Worm (Caenorhabditis elegans): Measurements from ENCODE around the gene B0524.3.

B0524.3 gene

DNA sequence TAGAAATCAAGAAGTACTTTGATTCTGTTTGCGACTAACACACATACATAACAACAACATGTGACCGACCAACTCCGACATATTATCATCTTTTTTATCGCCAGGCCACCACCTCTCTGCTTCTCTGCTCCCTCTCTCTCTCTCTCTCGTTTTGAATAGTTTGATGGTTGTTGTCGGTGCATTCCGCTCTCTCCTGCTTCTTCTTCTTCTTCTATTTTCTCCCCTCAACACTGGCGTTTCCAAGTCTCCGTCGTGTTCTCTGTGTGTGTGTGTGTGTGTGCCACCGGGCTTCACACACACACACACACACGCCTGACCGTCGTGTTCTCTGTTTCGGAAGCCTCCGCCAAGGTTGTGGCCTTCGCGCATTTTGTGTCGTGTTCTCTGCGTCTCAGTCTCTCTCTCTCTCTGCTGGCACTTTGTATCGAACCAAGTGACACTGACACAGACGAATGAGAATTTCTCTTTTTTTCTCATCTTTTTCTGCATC, 37.6 kb downstream of the B0524.3 start (continued):
- peak; percentile 100 for TF ChIP-seq nhr-80 (tag; optimal IDR thresholded peaks at IDR 0.05)
- peak in 1 of 3 experiments; percentile 86 for TF ChIP-seq lin-35 (GFP tag; optimal IDR thresholded peaks at IDR 0.05)
- TF ChIP-seq ZK185.1 (tag; optimal IDR thresholded peaks at IDR 0.05; ENCODE audit: poor library complexity, severe bottlenecking), result peak; percentile 68
- TF ChIP-seq cebp-1 (GFP tag; IDR thresholded peaks at IDR 0.05), result no peak; the same call in 1 of the 2 replicates
- TF ChIP-seq cebp-1 (tag; optimal IDR thresholded peaks at IDR 0.05), result peak; percentile 95
- peak; percentile 98 for TF ChIP-seq chd-7 (tag; optimal IDR thresholded peaks at IDR 0.05)
- peak; percentile 67 for TF ChIP-seq athp-1 (tag; optimal IDR thresholded peaks at IDR 0.05)
- peak; percentile 82 for TF ChIP-seq mcd-1 (GFP tag; IDR thresholded peaks at IDR 0.05)
- TF ChIP-seq F37B4.10 (GFP tag; IDR thresholded peaks at IDR 0.05), result 0 out of 2 replicates have a peak, but pooled peaks have one; percentile 76
- TF ChIP-seq dox-1 (GFP tag; IDR thresholded peaks at IDR 0.05), result peak; percentile 86
- TF ChIP-seq ztf-18 (tag; optimal IDR thresholded peaks at IDR 0.05), result peak; percentile 61
- TF ChIP-seq snpc-4 (GFP tag; optimal IDR thresholded peaks at IDR 0.05), result peak; percentile 62
- TF ChIP-seq snpc-4 (tag; optimal IDR thresholded peaks at IDR 0.05), result peak; percentile 13 to 77 (median 69)
- no peak for TF ChIP-seq aptf-2 (GFP tag; conservative IDR thresholded peaks at IDR 0.05)
- peak; percentile 86 for TF ChIP-seq ceh-27 (GFP tag; optimal IDR thresholded peaks at IDR 0.05)
- TF ChIP-seq ztf-28 (GFP tag; IDR thresholded peaks at IDR 0.05), result no peak
- TF ChIP-seq lin-40 (tag; optimal IDR thresholded peaks at IDR 0.05), result peak; percentile 98
- peak; percentile 44 for TF ChIP-seq lin-54 (GFP tag; optimal IDR thresholded peaks at IDR 0.05)
- TF ChIP-seq F52B5.7 (tag; optimal IDR thresholded peaks at IDR 0.05), result peak; percentile 37
- TF ChIP-seq lin-26 (GFP tag; IDR thresholded peaks at IDR 0.05), result 0 out of 2 replicates have a peak, but pooled peaks have one; percentile 77
- peak; percentile 94 for TF ChIP-seq ztf-3 (GFP tag; optimal IDR thresholded peaks at IDR 0.05)
- no peak for TF ChIP-seq hrde-1 (tag; optimal IDR thresholded peaks at IDR 0.05; ENCODE audit: borderline replicate concordance)
- peak; percentile 61 for TF ChIP-seq egrh-3 (GFP tag; IDR thresholded peaks at IDR 0.05)
- peak; percentile 97 for TF ChIP-seq F22D6.2 (tag; optimal IDR thresholded peaks at IDR 0.05)
- TF ChIP-seq pbrm-1 (GFP tag; IDR thresholded peaks at IDR 0.05), result peak; percentile 75
- peak; percentile 99 for TF ChIP-seq ztf-22 (GFP tag; optimal IDR thresholded peaks at IDR 0.05)
- TF ChIP-seq nhr-27 (tag; optimal IDR thresholded peaks at IDR 0.05), result peak; percentile 24
- no peak for TF ChIP-seq zim-3 (tag; optimal IDR thresholded peaks at IDR 0.05)
- peak; percentile 84 for TF ChIP-seq gei-17 (GFP tag; optimal IDR thresholded peaks at IDR 0.05)
- no peak for TF ChIP-seq F10E7.11 (tag; optimal IDR thresholded peaks at IDR 0.05)
- peak; percentile 45 for TF ChIP-seq unc-62 (GFP tag; optimal IDR thresholded peaks at IDR 0.05)
- TF ChIP-seq ztf-26 (tag; optimal IDR thresholded peaks at IDR 0.05), result peak; percentile 97
- TF ChIP-seq madf-10 (tag; optimal IDR thresholded peaks at IDR 0.05), result peak; percentile 94
- no peak for TF ChIP-seq F57C9.4 (tag; optimal IDR thresholded peaks at IDR 0.05)
- peak; percentile 91 for TF ChIP-seq tlf-1 (GFP tag; optimal IDR thresholded peaks at IDR 0.05)

DNA sequence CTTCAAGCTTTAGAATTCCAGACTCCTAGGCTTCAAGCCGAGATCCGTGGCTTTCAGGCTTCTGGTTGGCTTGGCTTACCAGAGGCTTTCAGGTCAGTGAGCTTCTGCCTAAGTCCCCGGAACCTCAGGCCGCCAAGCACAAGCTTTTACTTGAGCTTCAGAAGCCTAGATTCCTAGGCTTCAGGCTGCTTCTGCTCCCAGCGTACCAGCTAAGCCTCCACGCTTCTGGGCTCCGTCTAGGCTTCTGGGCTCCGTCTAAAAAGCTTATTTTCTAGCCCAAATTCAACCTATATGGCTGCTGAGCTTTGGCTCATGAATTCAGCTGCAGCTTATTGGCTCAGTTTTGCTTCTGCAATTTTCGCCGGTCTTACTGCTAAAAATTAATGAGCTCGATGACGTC, 38.3 kb downstream of the B0524.3 start:
- TF ChIP-seq lag-1 (GFP tag; IDR thresholded peaks at IDR 0.05) (no peak), bed-1 (GFP tag; IDR thresholded peaks at IDR 0.05) (no peak), F22D6.2 (tag; optimal IDR thresholded peaks at IDR 0.05) (no peak), nfya-1 (tag; optimal IDR thresholded peaks at IDR 0.05; ENCODE audit: borderline replicate concordance, insufficient read depth) (no peak), ztf-26 (tag; optimal IDR thresholded peaks at IDR 0.05) (no peak)
